Worm (Caenorhabditis elegans) whole organism, L4 larva: ENCODE data around the gene nhr-212.

ENCODE experiments used
- egl-27 ChIP-seq: sonication (generic microtip); optimal IDR thresholded peaks from 3 replicates; lab custom pipeline; 2017; ENCODE audit warnings: missing biosample characterization, missing genetic modification reagents, missing genetic modification characterization
- hlh-30 ChIP-seq: sonication (generic microtip); optimal IDR thresholded peaks from 2 replicates; lab custom pipeline; 2017; ENCODE audit warnings: antibody characterized with exemption, mild to moderate bottlenecking, missing genetic modification characterization, missing compliant biosample characterization; ENCODE audit not compliant: insufficient read depth
- jun-1 ChIP-seq: fragments of 150-350 bp; optimal IDR thresholded peaks from 2 replicates; lab custom pipeline; 2014; ENCODE audit warnings: missing biosample characterization, missing genetic modification reagents, missing genetic modification characterization
- nhr-76 ChIP-seq: fragments of 150-350 bp; optimal IDR thresholded peaks from 2 replicates; lab custom pipeline; 2014; ENCODE audit warnings: missing biosample characterization, missing genetic modification characterization
- saeg-2 ChIP-seq: fragments of 200-800 bp; sonication (Bioruptor generic); IDR thresholded peaks from 2 replicates; pipeline ENCODE4 v1.3.6; 2022; ENCODE audit warnings: missing genetic modification reagents, missing genetic modification characterization, missing compliant biosample characterization
- tra-1 ChIP-seq: fragments of 200-800 bp; sonication (Bioruptor generic); IDR thresholded peaks from 2 replicates; pipeline ENCODE4 v1.3.6; 2022; ENCODE audit warnings: missing genetic modification reagents, missing genetic modification characterization, missing compliant biosample characterization
- unc-130 ChIP-seq: sonication (generic microtip); optimal IDR thresholded peaks from 2 replicates; lab custom pipeline; 2016; ENCODE audit warnings: missing genetic modification reagents, missing genetic modification characterization, missing compliant biosample characterization
- zag-1 ChIP-seq: fragments of 150-350 bp; optimal IDR thresholded peaks from 2 replicates; lab custom pipeline; 2014; ENCODE audit warnings: missing biosample characterization, missing genetic modification characterization

DNA sequence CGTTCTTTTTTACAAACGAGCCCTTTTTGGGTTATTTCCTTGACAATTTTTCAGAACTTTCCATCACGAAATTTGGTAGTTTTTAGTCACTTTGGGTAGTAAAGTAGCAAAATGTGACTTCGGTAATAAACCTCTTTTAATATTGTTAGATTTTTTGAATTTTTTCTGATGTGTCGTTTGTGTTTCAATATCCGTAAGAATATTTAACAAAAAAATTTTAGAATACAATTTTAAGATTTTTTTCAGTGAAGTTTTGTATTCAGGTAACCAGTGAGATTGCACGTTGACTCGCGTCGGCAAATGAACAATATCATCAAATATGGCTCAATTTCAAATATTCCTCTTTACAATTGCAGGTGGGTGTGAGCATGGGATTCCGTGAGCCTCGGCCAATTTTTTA lies 12.1 kb upstream of the nhr-212 start, which contains the start of gene srt-31:
- TF ChIP-seq egl-27 (tag; lab: Kevin White, UChicago) (no peak), saeg-2 (GFP tag; lab: Robert Waterston, UW) (no peak), zag-1 (tag; lab: Kevin White, UChicago) (no peak), tra-1 (no peak), unc-130 (GFP tag; lab: Kevin White, UChicago) (no peak), jun-1 (tag; lab: Kevin White, UChicago) (no peak), nhr-76 (tag; lab: Kevin White, UChicago) (no peak), hlh-30 (tag; lab: Kevin White, UChicago) (no peak)
